Fruit fly (Drosophila melanogaster): ENCODE results near the gene CG7011.

The CG7011 gene

dm6 chr3L:15187782-15188181 lies 24.4 kb upstream of the CG7011 start:
- no peak for TF ChIP-seq fd85E (GFP tag; optimal IDR thresholded peaks at IDR 0.05)
- peak; percentile 5 for TF ChIP-seq Eip75B (GFP tag; optimal IDR thresholded peaks at IDR 0.05)
- peak; percentile 69 for TF ChIP-seq Eip78C (GFP tag)
- no peak for TF ChIP-seq Blimp-1 (GFP tag; optimal IDR thresholded peaks at IDR 0.05)
- no peak for TF ChIP-seq Lpt (GFP tag; optimal IDR thresholded peaks at IDR 0.05)
- TF ChIP-seq Ets96B (tag; optimal IDR thresholded peaks at IDR 0.05), result peak; percentile 49
- peak; percentile 30 for TF ChIP-seq CG10631 (GFP tag; optimal IDR thresholded peaks at IDR 0.05)
- TF ChIP-seq fd59A (GFP tag; optimal IDR thresholded peaks at IDR 0.05), result no peak
- peak; percentile 14 for TF ChIP-seq CG8319 (GFP tag; optimal IDR thresholded peaks at IDR 0.05)
- TF ChIP-seq Hr39 (GFP tag; optimal IDR thresholded peaks at IDR 0.05), result no peak
- TF ChIP-seq Smox (GFP tag; optimal IDR thresholded peaks at IDR 0.05), result no peak
- no peak for TF ChIP-seq Gug (GFP tag; IDR thresholded peaks at IDR 0.05)
- TF ChIP-seq CG31627 (GFP tag; optimal IDR thresholded peaks at IDR 0.05), result no peak
- TF ChIP-seq net (GFP tag; optimal IDR thresholded peaks at IDR 0.05), result no peak
- no peak for TF ChIP-seq eg (GFP tag; IDR thresholded peaks at IDR 0.05)
- peak; percentile 11 for TF ChIP-seq svp (GFP tag)
- peak; percentile 64 for TF ChIP-seq spab (GFP tag; optimal IDR thresholded peaks at IDR 0.05)
- no peak for TF ChIP-seq CG6276 (GFP tag; optimal IDR thresholded peaks at IDR 0.05)
- no peak for TF ChIP-seq CG11762 (GFP tag; optimal IDR thresholded peaks at IDR 0.05; ENCODE audit: insufficient read depth)
- peak; percentile 50 for TF ChIP-seq CG32006 (GFP tag; optimal IDR thresholded peaks at IDR 0.05)
- peak; percentile 19 for TF ChIP-seq OdsH (GFP tag; optimal IDR thresholded peaks at IDR 0.05)
- no peak for TF ChIP-seq acj6 (GFP tag; optimal IDR thresholded peaks at IDR 0.05)
- peak; percentile 42 for TF ChIP-seq CG3032 (tag; optimal IDR thresholded peaks at IDR 0.05)
- no peak for TF ChIP-seq Sox14 (GFP tag; optimal IDR thresholded peaks at IDR 0.05)
- peak in 1 of 2 experiments; percentile 43 for TF ChIP-seq salr (GFP tag; optimal IDR thresholded peaks at IDR 0.05)
- TF ChIP-seq achi (GFP tag; optimal IDR thresholded peaks at IDR 0.05), result peak; percentile 7
- no peak for TF ChIP-seq CG4318 (GFP tag; optimal IDR thresholded peaks at IDR 0.05)
- no peak for TF ChIP-seq CG10669 (GFP tag; optimal IDR thresholded peaks at IDR 0.05)
- peak; percentile 9 for TF ChIP-seq CG34406 (GFP tag; optimal IDR thresholded peaks at IDR 0.05)
- no peak for TF ChIP-seq cyc (GFP tag; optimal IDR thresholded peaks at IDR 0.05)
- no peak for TF ChIP-seq CG8119 (GFP tag; IDR thresholded peaks at IDR 0.05)
- no peak for TF ChIP-seq Met (GFP tag; optimal IDR thresholded peaks at IDR 0.05)

DNA sequence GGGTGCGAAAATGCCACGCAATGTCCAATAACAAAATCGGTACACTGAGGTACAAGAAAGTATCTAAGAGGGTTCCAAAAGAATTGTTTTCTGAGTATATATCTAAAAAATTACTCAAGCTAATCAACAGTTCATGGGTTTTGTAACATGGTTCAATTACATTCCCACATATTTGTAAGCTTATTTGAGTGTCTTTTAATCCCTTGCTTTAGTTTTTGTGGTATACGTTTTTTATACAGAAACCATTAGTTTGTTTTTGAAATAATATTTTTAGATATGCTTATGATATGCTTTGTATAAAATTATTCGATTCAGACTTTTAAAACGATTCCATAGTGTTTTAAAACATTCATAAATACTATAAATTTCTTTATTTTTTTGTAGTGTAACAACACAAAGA lies 17.4 kb upstream of the CG7011 start:
- TF ChIP-seq CG10631 (GFP tag; optimal IDR thresholded peaks at IDR 0.05) (peak; percentile 72), topi (GFP tag; optimal IDR thresholded peaks at IDR 0.05) (peak; percentile 59), CG34406 (GFP tag; optimal IDR thresholded peaks at IDR 0.05) (peak; percentile 34), OdsH (GFP tag; optimal IDR thresholded peaks at IDR 0.05) (peak; percentile 58), salr (GFP tag; optimal IDR thresholded peaks at IDR 0.05) (peak in 1 of 2 experiments; percentile 44), CG8319 (GFP tag; optimal IDR thresholded peaks at IDR 0.05) (peak; percentile 19), Sox14 (GFP tag; optimal IDR thresholded peaks at IDR 0.05) (peak; percentile 67), vri (GFP tag; optimal IDR thresholded peaks at IDR 0.05) (peak; percentile 16), ss (GFP tag; optimal IDR thresholded peaks at IDR 0.05) (peak; percentile 2 to 7), CG32006 (GFP tag; optimal IDR thresholded peaks at IDR 0.05) (peak; percentile 21), Eip93F (GFP tag; optimal IDR thresholded peaks at IDR 0.05) (no peak), CG4318 (GFP tag; optimal IDR thresholded peaks at IDR 0.05) (peak; percentile 18), Blimp-1 (GFP tag; optimal IDR thresholded peaks at IDR 0.05) (peak; percentile 14), fkh (GFP tag; optimal IDR thresholded peaks at IDR 0.05) (no peak), CG8119 (GFP tag; IDR thresholded peaks at IDR 0.05) (no peak), CG3919 (GFP tag; optimal IDR thresholded peaks at IDR 0.05) (peak; percentile 50), CG15336 (GFP tag; IDR thresholded peaks at IDR 0.05) (no peak), net (GFP tag; optimal IDR thresholded peaks at IDR 0.05) (peak; percentile 23), Hr38 (GFP tag; optimal IDR thresholded peaks at IDR 0.05) (no peak), CG16779 (tag; optimal IDR thresholded peaks at IDR 0.05) (peak; percentile 6), CG7368 (GFP tag; optimal IDR thresholded peaks at IDR 0.05) (no peak), Ets21C (GFP tag; optimal IDR thresholded peaks at IDR 0.05) (peak; percentile 40), fd85E (GFP tag; optimal IDR thresholded peaks at IDR 0.05) (no peak), fd59A (GFP tag; optimal IDR thresholded peaks at IDR 0.05) (peak; percentile 27), CG11902 (GFP tag; optimal IDR thresholded peaks at IDR 0.05) (no peak), Eip78C (GFP tag) (peak; percentile 87), CG3032 (tag; optimal IDR thresholded peaks at IDR 0.05) (peak; percentile 71), Eip75B (GFP tag; optimal IDR thresholded peaks at IDR 0.05) (peak; percentile 66), Smox (GFP tag; optimal IDR thresholded peaks at IDR 0.05) (peak; percentile 61), CG1621 (tag; optimal IDR thresholded peaks at IDR 0.05) (no peak), esn (GFP tag; optimal IDR thresholded peaks at IDR 0.05) (peak; percentile 77), spab (GFP tag; optimal IDR thresholded peaks at IDR 0.05) (peak; percentile 62), Met (GFP tag; optimal IDR thresholded peaks at IDR 0.05) (peak; percentile 74), Hr39 (GFP tag; optimal IDR thresholded peaks at IDR 0.05) (peak; percentile 38), CG11294 (GFP tag; IDR thresholded peaks at IDR 0.05) (no peak), Sox15 (GFP tag; optimal IDR thresholded peaks at IDR 0.05) (no peak)
